Worm (Caenorhabditis elegans): Measurements from ENCODE around the gene str-28.

str-28 gene

DNA sequence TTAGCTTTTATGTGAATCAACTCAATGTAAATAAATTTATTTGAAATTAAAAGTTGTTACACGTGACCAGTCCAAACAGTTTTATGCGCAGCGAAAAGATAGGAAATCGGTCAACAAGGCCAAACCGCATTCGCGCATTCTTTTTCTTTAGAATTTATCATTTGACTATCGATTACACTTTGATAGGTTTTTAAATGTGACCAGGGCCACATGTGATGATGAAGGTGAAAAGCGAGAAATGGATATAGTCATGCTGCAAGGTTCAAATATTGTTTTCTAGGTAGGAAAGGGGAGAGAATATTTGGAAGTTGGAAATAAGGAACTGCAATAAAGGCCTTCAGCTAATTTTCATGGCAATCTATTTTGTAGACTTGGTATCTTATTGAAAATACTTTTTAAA, 35.8 kb downstream of the str-28 start:
- TF ChIP-seq ets-7 (tag; optimal IDR thresholded peaks at IDR 0.05) (no peak), tbx-37 (GFP tag; conservative IDR thresholded peaks at IDR 0.05) (no peak), sea-1 (GFP tag; conservative IDR thresholded peaks at IDR 0.05) (no peak), B0310.2 (tag; optimal IDR thresholded peaks at IDR 0.05) (no peak), ama-1 (optimal IDR thresholded peaks at IDR 0.05) (no peak), tra-4 (tag; optimal IDR thresholded peaks at IDR 0.05) (no peak), F13C5.2 (tag; optimal IDR thresholded peaks at IDR 0.05) (no peak), tbx-11 (GFP tag; IDR thresholded peaks at IDR 0.05) (no peak), hnd-1 (tag; optimal IDR thresholded peaks at IDR 0.05) (no peak), aly-1 (tag; optimal IDR thresholded peaks at IDR 0.05) (no peak), ceh-36 (tag; optimal IDR thresholded peaks at IDR 0.05) (no peak), scrt-1 (GFP tag; IDR thresholded peaks at IDR 0.05) (no peak), hmbx-1 (tag; optimal IDR thresholded peaks at IDR 0.05) (no peak), pes-1 (GFP tag; IDR thresholded peaks at IDR 0.05) (no peak), flt-1 (GFP tag; IDR thresholded peaks at IDR 0.05) (no peak), hmg-4 (GFP tag; optimal IDR thresholded peaks at IDR 0.05) (no peak), ceh-13 (GFP tag; optimal IDR thresholded peaks at IDR 0.05) (no peak)

DNA sequence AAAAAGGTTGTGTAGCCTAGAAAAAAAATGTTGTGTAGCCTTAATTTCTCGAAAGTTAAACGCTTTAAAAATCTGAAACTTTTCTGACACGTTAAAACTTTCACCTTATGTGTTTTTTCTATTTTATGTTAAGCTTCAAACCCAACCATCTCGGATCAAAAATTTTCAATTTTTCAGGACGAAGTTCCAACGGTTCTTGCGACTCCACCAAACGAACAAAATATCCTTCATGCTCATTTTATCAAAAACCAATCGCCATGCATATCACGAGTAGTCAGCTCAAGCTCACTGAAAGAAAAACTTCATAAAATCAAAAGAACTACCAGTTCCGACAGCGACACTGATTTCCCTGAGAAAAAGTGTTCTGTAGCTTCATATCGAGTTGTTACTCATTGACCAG, 36.2 kb downstream of the str-28 start:
- TF ChIP-seq scrt-1 (GFP tag; IDR thresholded peaks at IDR 0.05) (no peak), tbx-37 (GFP tag; conservative IDR thresholded peaks at IDR 0.05) (no peak), flt-1 (GFP tag; IDR thresholded peaks at IDR 0.05) (no peak), hnd-1 (tag; optimal IDR thresholded peaks at IDR 0.05) (no peak), ets-7 (tag; optimal IDR thresholded peaks at IDR 0.05) (no peak), hmg-4 (GFP tag; optimal IDR thresholded peaks at IDR 0.05) (no peak), ceh-13 (GFP tag; optimal IDR thresholded peaks at IDR 0.05) (no peak), pes-1 (GFP tag; IDR thresholded peaks at IDR 0.05) (no peak), sea-1 (GFP tag; conservative IDR thresholded peaks at IDR 0.05) (no peak), B0310.2 (tag; optimal IDR thresholded peaks at IDR 0.05) (no peak), F13C5.2 (tag; optimal IDR thresholded peaks at IDR 0.05) (no peak), hmbx-1 (tag; optimal IDR thresholded peaks at IDR 0.05) (no peak), ceh-36 (tag; optimal IDR thresholded peaks at IDR 0.05) (no peak), ama-1 (optimal IDR thresholded peaks at IDR 0.05) (no peak), tbx-11 (GFP tag; IDR thresholded peaks at IDR 0.05) (no peak), tra-4 (tag; optimal IDR thresholded peaks at IDR 0.05) (no peak), aly-1 (tag; optimal IDR thresholded peaks at IDR 0.05) (no peak)

DNA sequence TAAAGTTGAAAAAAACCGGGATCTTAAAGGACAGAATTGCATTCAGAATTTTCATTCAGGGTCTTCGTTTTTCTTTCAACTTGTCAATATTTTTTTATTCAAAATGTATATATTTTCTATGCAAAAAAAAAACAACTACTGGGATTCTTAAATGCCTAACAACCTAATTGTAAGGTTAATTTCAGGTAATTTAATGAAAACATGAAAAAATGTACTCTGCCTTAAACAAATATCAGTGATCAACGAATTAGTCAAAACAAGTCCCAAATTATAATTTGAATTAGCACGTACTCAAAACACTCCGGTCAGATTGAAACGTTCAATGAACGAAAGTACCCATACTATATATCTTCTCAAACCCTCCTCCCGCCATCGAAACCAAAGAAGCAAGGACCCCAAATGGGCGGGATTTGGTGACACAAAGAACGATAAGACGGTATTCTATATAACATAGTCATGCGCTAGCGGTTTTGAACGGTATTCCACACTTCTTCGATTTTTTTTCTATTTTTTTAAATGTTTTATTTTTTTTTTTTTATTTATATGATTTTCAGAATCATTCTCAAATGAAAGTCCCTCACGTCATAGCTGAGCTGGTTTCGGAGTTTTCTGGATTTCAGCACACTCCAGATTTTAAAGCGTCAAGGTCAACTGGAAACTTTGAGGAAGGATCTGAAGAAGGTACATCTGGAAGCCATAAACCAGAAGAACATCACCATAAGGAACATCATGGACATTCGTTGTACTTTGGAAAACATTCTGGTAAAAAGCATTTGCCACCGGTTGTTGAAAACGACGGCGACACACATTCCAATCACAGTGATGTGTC, 37.1 kb downstream of the str-28 start, which contains the start of the genes ddo-2 and F25E5.8:
Gene ddo-2, minus strand, starts transcription at position 330 of the 829 bp plus-strand sequence.
Gene F25E5.8, plus strand, starts transcription at position 555 of the 829 bp plus-strand sequence.
- TF ChIP-seq ceh-13 (GFP tag; optimal IDR thresholded peaks at IDR 0.05), result no peak
- no peak for TF ChIP-seq tbx-37 (GFP tag; conservative IDR thresholded peaks at IDR 0.05)
- no peak for TF ChIP-seq tbx-11 (GFP tag; IDR thresholded peaks at IDR 0.05)
- no peak for TF ChIP-seq hmg-4 (GFP tag; optimal IDR thresholded peaks at IDR 0.05)
- no peak for TF ChIP-seq flt-1 (GFP tag; IDR thresholded peaks at IDR 0.05)
- no peak for TF ChIP-seq ceh-36 (tag; optimal IDR thresholded peaks at IDR 0.05)

- TF ChIP-seq B0310.2 (tag; optimal IDR thresholded peaks at IDR 0.05) (no peak), hmg-4 (GFP tag; optimal IDR thresholded peaks at IDR 0.05) (no peak), sea-1 (GFP tag; conservative IDR thresholded peaks at IDR 0.05) (no peak), tbx-11 (GFP tag; IDR thresholded peaks at IDR 0.05) (no peak), ets-7 (tag; optimal IDR thresholded peaks at IDR 0.05) (no peak), pes-1 (GFP tag; IDR thresholded peaks at IDR 0.05) (no peak), tbx-37 (GFP tag; conservative IDR thresholded peaks at IDR 0.05) (no peak), hmbx-1 (tag; optimal IDR thresholded peaks at IDR 0.05) (no peak), ama-1 (optimal IDR thresholded peaks at IDR 0.05) (no peak)
Measured at ce11 chrV:7434805-7435363, 37.8 kb downstream of the str-28 start.

- no peak for TF ChIP-seq B0310.2 (tag; optimal IDR thresholded peaks at IDR 0.05)
- no peak for TF ChIP-seq scrt-1 (GFP tag; IDR thresholded peaks at IDR 0.05)
- TF ChIP-seq ets-7 (tag; optimal IDR thresholded peaks at IDR 0.05), result no peak
- TF ChIP-seq sea-1 (GFP tag; conservative IDR thresholded peaks at IDR 0.05), result no peak
- TF ChIP-seq F13C5.2 (tag; optimal IDR thresholded peaks at IDR 0.05), result no peak
- no peak for TF ChIP-seq tbx-11 (GFP tag; IDR thresholded peaks at IDR 0.05)
- TF ChIP-seq ama-1 (optimal IDR thresholded peaks at IDR 0.05), result no peak
- TF ChIP-seq ceh-36 (tag; optimal IDR thresholded peaks at IDR 0.05), result no peak
- TF ChIP-seq hnd-1 (tag; optimal IDR thresholded peaks at IDR 0.05), result no peak
- TF ChIP-seq tra-4 (tag; optimal IDR thresholded peaks at IDR 0.05), result no peak
- no peak for TF ChIP-seq aly-1 (tag; optimal IDR thresholded peaks at IDR 0.05)
- TF ChIP-seq flt-1 (GFP tag; IDR thresholded peaks at IDR 0.05), result no peak
- no peak for TF ChIP-seq pes-1 (GFP tag; IDR thresholded peaks at IDR 0.05)
Measured at ce11 chrV:7432441-7433146, 40.1 kb downstream of the str-28 start.

ce11 chrV:7431016-7431415, 41.7 kb downstream of the str-28 start, which contains the start of gene srw-71:
srw-71 (minus strand) TSS chrV:7431116.
- TF ChIP-seq pes-1 (GFP tag; IDR thresholded peaks at IDR 0.05), result no peak
- no peak for TF ChIP-seq B0310.2 (tag; optimal IDR thresholded peaks at IDR 0.05)
- TF ChIP-seq sea-1 (GFP tag; conservative IDR thresholded peaks at IDR 0.05), result no peak
- TF ChIP-seq tbx-11 (GFP tag; IDR thresholded peaks at IDR 0.05), result no peak
- TF ChIP-seq ama-1 (optimal IDR thresholded peaks at IDR 0.05), result no peak
- no peak for TF ChIP-seq tra-4 (tag; optimal IDR thresholded peaks at IDR 0.05)
- no peak for TF ChIP-seq flt-1 (GFP tag; IDR thresholded peaks at IDR 0.05)
- no peak for TF ChIP-seq hnd-1 (tag; optimal IDR thresholded peaks at IDR 0.05)
- no peak for TF ChIP-seq tbx-37 (GFP tag; conservative IDR thresholded peaks at IDR 0.05)
- TF ChIP-seq scrt-1 (GFP tag; IDR thresholded peaks at IDR 0.05), result no peak
- TF ChIP-seq ceh-13 (GFP tag; optimal IDR thresholded peaks at IDR 0.05), result no peak
- TF ChIP-seq aly-1 (tag; optimal IDR thresholded peaks at IDR 0.05), result no peak
- no peak for TF ChIP-seq ets-7 (tag; optimal IDR thresholded peaks at IDR 0.05)
- no peak for TF ChIP-seq F13C5.2 (tag; optimal IDR thresholded peaks at IDR 0.05)
- TF ChIP-seq hmg-4 (GFP tag; optimal IDR thresholded peaks at IDR 0.05), result no peak
- TF ChIP-seq ceh-36 (tag; optimal IDR thresholded peaks at IDR 0.05), result no peak
- no peak for TF ChIP-seq hmbx-1 (tag; optimal IDR thresholded peaks at IDR 0.05)

Data from whole organism, early embryonic.